Worm (Caenorhabditis elegans) whole organism, L4 larva: Measurements from ENCODE around the gene srh-229.
A peak's percentile ranks its signal among the peaks of the same experiment; 100 is the strongest.

ENCODE experiments used
- R02D3.7 ChIP-seq: fragments of 150-350 bp; sonication (generic microtip); optimal IDR thresholded peaks from 3 replicates; lab custom pipeline; 2014; ENCODE audit warnings: missing biosample characterization, missing genetic modification characterization
- T20F7.1 ChIP-seq: fragments of 200-800 bp; sonication (Bioruptor generic); optimal IDR thresholded peaks from 2 replicates; lab custom pipeline; 2018; ENCODE audit warnings: mild to moderate bottlenecking, missing genetic modification characterization, missing compliant biosample characterization
- Y105C5A.15 ChIP-seq: fragments of 200-800 bp; sonication (Bioruptor generic); IDR thresholded peaks from 2 replicates; pipeline ENCODE4 v1.3.6; 2022; ENCODE audit warnings: missing genetic modification characterization, missing compliant biosample characterization
- ZK337.2 ChIP-seq: fragments of 200-800 bp; sonication (Bioruptor generic); IDR thresholded peaks from 2 replicates; pipeline ENCODE4 v1.3.6; 2022; ENCODE audit warnings: missing genetic modification reagents, missing genetic modification characterization, missing compliant biosample characterization
- ceh-44 ChIP-seq: fragments of 200-800 bp; sonication (Bioruptor generic); IDR thresholded peaks from 2 replicates; pipeline ENCODE4 v1.3.6; 2022; ENCODE audit warnings: missing genetic modification reagents, missing genetic modification characterization, missing compliant biosample characterization
- daf-16 ChIP-seq, 3 experiments: sonication (generic microtip); optimal IDR thresholded peaks; 2 replicates each; lab custom pipeline; 2016 to 2017; ENCODE audit warnings: missing genetic modification characterization in 3 of 3, missing genetic modification reagents in 3 of 3, mild to moderate bottlenecking in 2 of 3, missing compliant biosample characterization in 2 of 3, missing biosample characterization in 1 of 3, moderate library complexity in 1 of 3
- daf-19 ChIP-seq: fragments of 200-800 bp; sonication (Bioruptor generic); conservative IDR thresholded peaks from 2 replicates; pipeline ENCODE4 v1.3.6; 2022; ENCODE audit warnings: missing genetic modification characterization, missing compliant biosample characterization
- daf-8 ChIP-seq: fragments of 200-800 bp; sonication (Bioruptor generic); IDR thresholded peaks from 2 replicates; pipeline ENCODE4 v1.3.6; 2022; ENCODE audit warnings: missing genetic modification characterization, missing compliant biosample characterization
- dmd-6 ChIP-seq: fragments of 200-800 bp; sonication (Bioruptor generic); IDR thresholded peaks from 2 replicates; pipeline ENCODE4 v1.3.6; 2022; ENCODE audit warnings: missing genetic modification reagents, missing genetic modification characterization, missing compliant biosample characterization
- dmd-9 ChIP-seq: fragments of 200-800 bp; sonication (Bioruptor generic); IDR thresholded peaks from 2 replicates; pipeline ENCODE4 v1.3.6; 2022; ENCODE audit warnings: missing genetic modification reagents, missing genetic modification characterization, missing compliant biosample characterization
- dpl-1 ChIP-seq: fragments of 150-350 bp; optimal IDR thresholded peaks from 2 replicates; lab custom pipeline; 2014; ENCODE audit warnings: missing biosample characterization, missing genetic modification reagents, missing genetic modification characterization
- dve-1 ChIP-seq: sonication (generic microtip); optimal IDR thresholded peaks from 2 replicates; lab custom pipeline; 2017; ENCODE audit warnings: antibody characterized with exemption, mild to moderate bottlenecking, missing genetic modification characterization, missing compliant biosample characterization; ENCODE audit not compliant: insufficient read depth
- egl-27 ChIP-seq: sonication (generic microtip); optimal IDR thresholded peaks from 3 replicates; lab custom pipeline; 2017; ENCODE audit warnings: missing biosample characterization, missing genetic modification reagents, missing genetic modification characterization
- hlh-30 ChIP-seq: sonication (generic microtip); optimal IDR thresholded peaks from 2 replicates; lab custom pipeline; 2017; ENCODE audit warnings: antibody characterized with exemption, mild to moderate bottlenecking, missing genetic modification characterization, missing compliant biosample characterization; ENCODE audit not compliant: insufficient read depth
- hmg-1.1 ChIP-seq: fragments of 200-800 bp; sonication (Bioruptor generic); IDR thresholded peaks from 2 replicates; pipeline ENCODE4 v1.3.6; 2022; ENCODE audit warnings: missing genetic modification reagents, missing genetic modification characterization, missing compliant biosample characterization
- lin-13 ChIP-seq: fragments of 150-350 bp; optimal IDR thresholded peaks from 2 replicates; lab custom pipeline; 2014; ENCODE audit warnings: missing biosample characterization, missing genetic modification reagents, missing genetic modification characterization
- lin-39 ChIP-seq: fragments of 150-350 bp; optimal IDR thresholded peaks from 2 replicates; lab custom pipeline; 2014; ENCODE audit warnings: missing biosample characterization, missing genetic modification reagents, missing genetic modification characterization
- lsy-2 ChIP-seq, 2 experiments: fragments of 150-350 bp in 1 of 2; sonication (generic microtip) in 1 of 2; optimal IDR thresholded peaks; 2 replicates each; lab custom pipeline; 2014 to 2017; ENCODE audit warnings: missing biosample characterization in 2 of 2, missing genetic modification characterization in 2 of 2
- mdl-1 ChIP-seq, 2 experiments: fragments of 150-350 bp in 1 of 2; sonication (generic microtip) in 1 of 2; optimal IDR thresholded peaks; 2 replicates each; lab custom pipeline; 2014 to 2017; ENCODE audit warnings: missing biosample characterization in 2 of 2, missing genetic modification characterization in 2 of 2
- mep-1 ChIP-seq: fragments of 150-350 bp; sonication (generic microtip); optimal IDR thresholded peaks from 3 replicates; lab custom pipeline; 2014; ENCODE audit warnings: missing biosample characterization, missing genetic modification characterization
- mes-2 ChIP-seq: sonication (generic microtip); optimal IDR thresholded peaks from 2 replicates; lab custom pipeline; 2016; ENCODE audit warnings: missing genotype, mild to moderate bottlenecking, missing genetic modification characterization, missing compliant biosample characterization; ENCODE audit not compliant: poor library complexity, severe bottlenecking
- nhr-10 ChIP-seq: fragments of 150-350 bp; optimal IDR thresholded peaks from 2 replicates; lab custom pipeline; 2014; ENCODE audit warnings: missing biosample characterization, missing genetic modification characterization
- nhr-102 ChIP-seq: sonication (generic microtip); optimal IDR thresholded peaks from 2 replicates; lab custom pipeline; 2016; ENCODE audit warnings: mild to moderate bottlenecking, missing genetic modification characterization, moderate library complexity, missing compliant biosample characterization
- nhr-111 ChIP-seq: fragments of 200-800 bp; sonication (Bioruptor generic); optimal IDR thresholded peaks from 2 replicates; lab custom pipeline; 2018; ENCODE audit warnings: mild to moderate bottlenecking, missing genetic modification characterization, missing compliant biosample characterization
- nhr-237 ChIP-seq: sonication (generic microtip); optimal IDR thresholded peaks from 2 replicates; lab custom pipeline; 2017; ENCODE audit warnings: missing biosample characterization, missing genetic modification characterization
- nhr-28 ChIP-seq: fragments of 150-350 bp; optimal IDR thresholded peaks from 2 replicates; lab custom pipeline; 2014; ENCODE audit warnings: missing biosample characterization, missing genetic modification characterization
- nhr-6 ChIP-seq: fragments of 150-350 bp; optimal IDR thresholded peaks from 2 replicates; lab custom pipeline; 2014; ENCODE audit warnings: missing biosample characterization, missing genetic modification characterization
- pha-4 ChIP-seq, 2 experiments: fragments of 150-350 bp in 1 of 2; fragments of 200-800 bp in 1 of 2; sonication (Bioruptor generic) in 1 of 2; IDR thresholded peaks in 1 of 2; optimal IDR thresholded peaks in 1 of 2; 2 replicates each; pipeline versions ENCODE4 v1.3.6 to Lab custom; 2014 to 2022; ENCODE audit warnings: missing genetic modification characterization in 2 of 2, missing genetic modification reagents in 2 of 2, missing biosample characterization in 1 of 2, missing compliant biosample characterization in 1 of 2
- pqm-1 ChIP-seq: sonication (generic microtip); optimal IDR thresholded peaks from 2 replicates; lab custom pipeline; 2017; ENCODE audit warnings: missing biosample characterization, missing genetic modification characterization
- rbr-2 ChIP-seq: sonication (generic microtip); optimal IDR thresholded peaks from 2 replicates; lab custom pipeline; 2016; ENCODE audit warnings: missing genotype, missing genetic modification characterization, missing compliant biosample characterization
- spr-3 ChIP-seq: fragments of 200-800 bp; sonication (Bioruptor generic); optimal IDR thresholded peaks from 2 replicates; lab custom pipeline; 2018; ENCODE audit warnings: mild to moderate bottlenecking, missing genetic modification characterization, missing compliant biosample characterization
- unc-130 ChIP-seq: sonication (generic microtip); optimal IDR thresholded peaks from 2 replicates; lab custom pipeline; 2016; ENCODE audit warnings: missing genetic modification reagents, missing genetic modification characterization, missing compliant biosample characterization
- unc-39 ChIP-seq: sonication (generic microtip); optimal IDR thresholded peaks from 2 replicates; lab custom pipeline; 2017; ENCODE audit warnings: missing biosample characterization, missing genetic modification characterization
- unc-62 ChIP-seq, 3 experiments: fragments of 150-350 bp in 1 of 3; sonication (generic microtip); optimal IDR thresholded peaks in 2 of 3; peaks in 1 of 3; 1 replicate in 1 of 3; 2 replicates in 2 of 3; lab custom pipeline; 2014 to 2017; ENCODE audit warnings: missing biosample characterization in 3 of 3, missing genetic modification characterization in 3 of 3, missing genetic modification reagents in 3 of 3, missing genotype in 1 of 3
- zip-2 ChIP-seq: fragments of 150-350 bp; optimal IDR thresholded peaks from 2 replicates; lab custom pipeline; 2014; ENCODE audit warnings: missing biosample characterization, missing genetic modification characterization

srh-229 gene

DNA sequence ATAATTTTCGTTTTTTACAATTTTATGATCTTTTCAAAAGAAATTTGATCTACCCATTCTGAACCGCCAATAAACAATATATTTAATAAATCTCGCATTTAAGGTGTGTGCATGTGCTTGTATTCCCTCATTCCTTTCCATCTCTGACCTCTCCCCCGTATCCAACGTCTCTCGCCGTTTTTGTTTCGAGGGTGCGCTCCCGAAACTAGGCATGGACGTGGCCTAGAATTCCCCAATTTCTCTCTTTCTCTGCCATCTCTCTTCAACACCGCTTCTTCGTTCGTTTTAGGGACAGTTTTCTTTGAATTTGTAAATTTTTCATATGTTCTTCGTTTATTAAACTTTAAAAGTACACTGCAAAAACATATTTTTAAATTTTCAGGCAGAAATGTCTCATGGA lies 38.7 kb downstream of the srh-229 start, which contains the start of gene F25E5.1:
Gene F25E5.1, plus strand, starts transcription at position 376 of the 400 bp plus-strand sequence.
- TF ChIP-seq dmd-6 (GFP tag; lab: Robert Waterston, UW) (no peak), dve-1 (tag; lab: Kevin White, UChicago) (no peak), Y105C5A.15 (GFP tag; lab: Robert Waterston, UW) (no peak), ceh-44 (GFP tag; lab: Robert Waterston, UW) (peak; percentile 17; the same call in 1 of the 2 replicates), pha-4 (GFP tag; IDR thresholded peaks at IDR 0.05; lab: Robert Waterston, UW) (no peak), pha-4 (tag; optimal IDR thresholded peaks at IDR 0.05; lab: Kevin White, UChicago) (peak; percentile 31), nhr-6 (peak; percentile 70), rbr-2 (tag; lab: Kevin White, UChicago) (peak; percentile 53), unc-130 (GFP tag; lab: Kevin White, UChicago) (peak; percentile 52), dmd-9 (GFP tag; lab: Robert Waterston, UW) (peak; percentile 75; the same call in 1 of the 2 replicates), egl-27 (tag; lab: Kevin White, UChicago) (no peak), hlh-30 (tag; lab: Kevin White, UChicago) (peak; percentile 63), hmg-1.1 (GFP tag; lab: Robert Waterston, UW) (peak; percentile 61; the same call in 1 of the 2 replicates), nhr-102 (tag; lab: Kevin White, UChicago) (peak; percentile 26), T20F7.1 (no peak), ZK337.2 (GFP tag; lab: Robert Waterston, UW) (0 out of 2 replicates have a peak, but pooled peaks have one; percentile 10), mes-2 (tag; lab: Kevin White, UChicago) (peak; percentile 95), unc-62 (GFP tag; optimal IDR thresholded peaks at IDR 0.05 in 1 of 2; lab: Kevin White, UChicago) (peak in 1 of 2 experiments; percentile 93), unc-62 (tag; optimal IDR thresholded peaks at IDR 0.05; lab: Kevin White, UChicago) (no peak), dpl-1 (GFP tag; lab: Kevin White, UChicago) (peak; percentile 62), nhr-237 (tag; lab: Kevin White, UChicago) (no peak), mdl-1 (tag; optimal IDR thresholded peaks at IDR 0.05; lab: Kevin White, UChicago) (peak in 1 of 2 experiments; percentile 81), pqm-1 (tag; lab: Kevin White, UChicago) (peak; percentile 48), daf-8 (GFP tag; lab: Robert Waterston, UW) (no peak), nhr-28 (tag; lab: Kevin White, UChicago) (peak; percentile 59)

ce11 chrV:7464696-7465095 lies 39.5 kb downstream of the srh-229 start, which contains the start of gene srh-89:
TSS of gene srh-89 (minus strand) at chrV:7464796.
- TF ChIP-seq pha-4 (GFP tag; IDR thresholded peaks at IDR 0.05; lab: Robert Waterston, UW): no peak
- no peak for TF ChIP-seq pha-4 (tag; optimal IDR thresholded peaks at IDR 0.05; lab: Kevin White, UChicago)
- TF ChIP-seq mes-2 (tag; lab: Kevin White, UChicago): no peak
- TF ChIP-seq lin-13 (GFP tag; lab: Kevin White, UChicago): no peak
- no peak for TF ChIP-seq nhr-111 (GFP tag; lab: Kevin White, UChicago)
- no peak for TF ChIP-seq mep-1
- no peak for TF ChIP-seq daf-8 (GFP tag; lab: Robert Waterston, UW)
- TF ChIP-seq lin-39: no peak
- TF ChIP-seq, all 104 proteins: peak for 0

ce11 chrV:7460898-7461297 lies 43.3 kb downstream of the srh-229 start, which contains the start of gene srh-92:
TSS of gene srh-92 (minus strand) at chrV:7460998.
- TF ChIP-seq dve-1 (tag; lab: Kevin White, UChicago): no peak
- TF ChIP-seq zip-2 (tag; lab: Kevin White, UChicago): no peak
- TF ChIP-seq nhr-10: no peak
- TF ChIP-seq lsy-2 (tag; optimal IDR thresholded peaks at IDR 0.05; lab: Kevin White, UChicago): no peak
- TF ChIP-seq R02D3.7 (tag; lab: Kevin White, UChicago): no peak
- no peak for TF ChIP-seq daf-16 (GFP tag; optimal IDR thresholded peaks at IDR 0.05; lab: Kevin White, UChicago)
- TF ChIP-seq daf-16 (tag; optimal IDR thresholded peaks at IDR 0.05; lab: Kevin White, UChicago): no peak
- TF ChIP-seq daf-19: no peak
- no peak for TF ChIP-seq unc-39 (tag; lab: Kevin White, UChicago)
- no peak for TF ChIP-seq spr-3 (GFP tag; lab: Kevin White, UChicago)
- TF ChIP-seq lin-13 (GFP tag; lab: Kevin White, UChicago): no peak
